Worm (Caenorhabditis elegans) whole organism, L4/young adult: ENCODE results near the gene col-130.

Experiments
- dao-5 ChIP-seq: sonication (generic microtip); optimal IDR thresholded peaks from 2 replicates; lab custom pipeline; 2016; ENCODE audit warnings: missing genotype, missing genetic modification characterization, moderate library complexity, missing compliant biosample characterization
- him-1 ChIP-seq: sonication (generic microtip); optimal IDR thresholded peaks from 2 replicates; lab custom pipeline; 2016; ENCODE audit warnings: missing genotype, missing genetic modification reagents, missing genetic modification characterization, missing compliant biosample characterization

DNA sequence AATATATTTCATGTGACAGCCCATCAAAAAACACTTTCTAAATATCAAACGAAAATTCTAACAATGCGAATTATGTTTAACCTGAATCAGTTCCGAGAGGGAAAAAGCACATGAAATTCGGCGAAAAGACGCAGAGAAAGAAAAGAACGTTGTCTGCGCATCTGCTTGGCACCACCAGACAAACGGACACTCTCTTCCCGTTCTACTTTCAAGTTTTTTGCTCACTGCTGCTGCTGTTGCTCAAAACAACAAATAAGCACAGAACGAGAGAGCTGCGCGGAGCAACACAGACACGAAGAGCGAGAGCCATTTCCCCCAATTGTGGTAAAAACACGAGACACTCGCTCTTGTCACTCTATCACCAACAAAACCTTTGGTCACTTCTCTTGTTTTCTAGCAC lies 36.5 kb upstream of the col-130 start:
- TF ChIP-seq him-1 (tag; lab: Kevin White, UChicago) (no peak), dao-5 (tag; lab: Kevin White, UChicago) (no peak)
